Worm (Caenorhabditis elegans): ENCODE measurements around the gene tub-1.

DNA sequence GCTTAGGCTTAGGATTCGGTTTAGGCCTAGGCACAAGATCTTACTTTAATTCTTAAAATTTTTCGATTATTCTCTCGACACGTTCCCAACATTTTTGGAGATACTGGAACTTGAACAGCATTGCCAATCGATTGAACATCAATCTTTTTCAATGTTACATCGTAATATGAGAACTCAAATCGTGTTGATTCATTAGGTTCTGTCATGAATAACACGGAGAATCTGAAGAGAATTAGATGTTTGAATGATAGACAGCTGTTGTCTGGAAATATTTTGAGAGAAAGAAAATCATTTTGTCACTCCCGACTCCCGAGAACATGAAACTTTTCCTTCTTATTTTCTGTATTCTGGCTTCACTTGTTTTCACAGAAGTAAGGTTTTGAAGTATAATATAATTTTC is 12.5 kb upstream of the tub-1 start, which contains the start of gene T05C12.15:
- TF ChIP-seq K02D7.2 (tag; optimal IDR thresholded peaks at IDR 0.05): no peak
- TF ChIP-seq ama-1 (optimal IDR thresholded peaks at IDR 0.05): no peak
- no peak for TF ChIP-seq nhr-11 (tag; optimal IDR thresholded peaks at IDR 0.05)
- TF ChIP-seq pha-2 (tag; optimal IDR thresholded peaks at IDR 0.05): no peak

Data from whole organism, late embryonic.